Fruit fly (Drosophila melanogaster) whole organism, embryonic: ENCODE measurements around the gene rec.

Source experiments
- Atf3 ChIP-seq: fragments of 200-800 bp; sonication (Bioruptor generic); optimal IDR thresholded peaks from 3 replicates; lab custom pipeline; 2016; ENCODE audit warnings: missing biosample characterization, missing genetic modification characterization
- Awh ChIP-seq: fragments of 200-800 bp; sonication (Bioruptor generic); IDR thresholded peaks from 2 replicates; pipeline ENCODE4, ENCODE4 v1.3.6; 2022; ENCODE audit warnings: missing biosample characterization, missing genetic modification characterization
- CG10979 ChIP-seq: fragments of 200-800 bp; sonication (Bioruptor generic); optimal IDR thresholded peaks from 2 replicates; lab custom pipeline; 2018; ENCODE audit warnings: missing biosample characterization, mild to moderate bottlenecking, missing genetic modification characterization, moderate library complexity
- CG13624 ChIP-seq: fragments of 200-800 bp; sonication (Bioruptor generic); optimal IDR thresholded peaks from 2 replicates; lab custom pipeline; 2016; ENCODE audit warnings: missing biosample characterization, missing genetic modification characterization
- CG14710 ChIP-seq: fragments of 200-800 bp; sonication (Bioruptor generic); optimal IDR thresholded peaks from 3 replicates; lab custom pipeline; 2019; ENCODE audit warnings: missing biosample characterization, mild to moderate bottlenecking, missing genetic modification characterization, moderate library complexity
- CG15269 ChIP-seq: fragments of 200-800 bp; sonication (Bioruptor generic); optimal IDR thresholded peaks from 2 replicates; lab custom pipeline; 2018; ENCODE audit warnings: missing biosample characterization, mild to moderate bottlenecking, missing genetic modification characterization, moderate library complexity
- CG16863 ChIP-seq: fragments of 200-800 bp; sonication (Bioruptor generic); optimal IDR thresholded peaks from 3 replicates; lab custom pipeline; 2016; ENCODE audit warnings: missing biosample characterization, missing genetic modification characterization
- CG17385 ChIP-seq: fragments of 200-800 bp; sonication (Bioruptor generic); optimal IDR thresholded peaks from 3 replicates; lab custom pipeline; 2018; ENCODE audit warnings: missing biosample characterization, mild to moderate bottlenecking, missing genetic modification characterization
- CG1792 ChIP-seq: fragments of 200-800 bp; sonication (Bioruptor generic); optimal IDR thresholded peaks from 2 replicates; lab custom pipeline; 2016; ENCODE audit warnings: missing biosample characterization, missing genetic modification characterization
- CG18599 ChIP-seq: fragments of 200-800 bp; sonication (Bioruptor generic); optimal IDR thresholded peaks from 3 replicates; lab custom pipeline; 2017; ENCODE audit warnings: missing biosample characterization, missing genetic modification characterization, mild to moderate bottlenecking, moderate library complexity, missing genetic modification reagents
- CG18764 ChIP-seq: fragments of 200-800 bp; sonication (Bioruptor generic); optimal IDR thresholded peaks from 3 replicates; lab custom pipeline; 2016; ENCODE audit warnings: missing biosample characterization, missing genetic modification characterization
- CG2129 ChIP-seq: fragments of 200-800 bp; sonication (Bioruptor generic); IDR thresholded peaks from 2 replicates; pipeline ENCODE4 v1.3.6; 2022; ENCODE audit warnings: missing biosample characterization, missing genetic modification characterization; ENCODE audit not compliant: partially characterized antibody
- CG30431 ChIP-seq: fragments of 200-800 bp; sonication (Bioruptor generic); optimal IDR thresholded peaks from 2 replicates; lab custom pipeline; 2017; ENCODE audit warnings: missing biosample characterization, missing genetic modification characterization
- CG3726 ChIP-seq: fragments of 200-800 bp; sonication (Bioruptor generic); IDR thresholded peaks from 3 replicates; pipeline ENCODE4, ENCODE4 v1.3.6; 2022; ENCODE audit warnings: missing biosample characterization, missing genetic modification characterization
- CG3847 ChIP-seq: fragments of 200-800 bp; sonication (Bioruptor generic); IDR thresholded peaks from 2 replicates; pipeline ENCODE4 v1.3.6; 2022; ENCODE audit warnings: missing biosample characterization, missing genetic modification characterization
- CG6791 ChIP-seq: fragments of 200-800 bp; sonication (Bioruptor generic); IDR thresholded peaks from 3 replicates; pipeline ENCODE4 v1.3.6; 2022; ENCODE audit warnings: missing biosample characterization, missing genetic modification characterization; ENCODE audit not compliant: partially characterized antibody
- CG7839 ChIP-seq: fragments of 200-800 bp; sonication (Bioruptor generic); optimal IDR thresholded peaks from 3 replicates; lab custom pipeline; 2018; ENCODE audit warnings: missing biosample characterization, mild to moderate bottlenecking, missing genetic modification characterization, moderate library complexity
- CG8281 ChIP-seq: fragments of 200-800 bp; sonication (Bioruptor generic); optimal IDR thresholded peaks from 2 replicates; lab custom pipeline; 2018; ENCODE audit warnings: missing biosample characterization, mild to moderate bottlenecking, missing genetic modification characterization, moderate library complexity
- CG9437 ChIP-seq: fragments of 200-800 bp; sonication (Bioruptor generic); optimal IDR thresholded peaks from 2 replicates; lab custom pipeline; 2018; ENCODE audit warnings: missing biosample characterization, mild to moderate bottlenecking, missing genetic modification characterization
- CG9727 ChIP-seq: fragments of 200-800 bp; sonication (Bioruptor generic); optimal IDR thresholded peaks from 3 replicates; lab custom pipeline; 2017; ENCODE audit warnings: missing biosample characterization, mild to moderate bottlenecking, missing genetic modification characterization
- Ets65A ChIP-seq: fragments of 200-800 bp; sonication (Bioruptor generic); peaks from one replicate; lab custom pipeline; 2016; ENCODE audit warnings: missing biosample characterization, missing genetic modification characterization
- HHEX ChIP-seq: fragments of 200-800 bp; sonication (Bioruptor generic); optimal IDR thresholded peaks from 3 replicates; lab custom pipeline; 2017; ENCODE audit warnings: missing biosample characterization, mild to moderate bottlenecking, missing genetic modification characterization, missing genetic modification reagents
- HLH3B ChIP-seq: fragments of 200-800 bp; sonication (Bioruptor generic); IDR thresholded peaks from 2 replicates; pipeline ENCODE4 v1.3.6; 2022; ENCODE audit warnings: missing biosample characterization, missing genetic modification characterization
- Hand ChIP-seq: fragments of 200-800 bp; sonication (Bioruptor generic); optimal IDR thresholded peaks from 2 replicates; lab custom pipeline; 2017; ENCODE audit warnings: mild to moderate bottlenecking, missing biosample characterization, missing genetic modification reagents, missing genetic modification characterization
- Mrtf ChIP-seq: fragments of 200-800 bp; sonication (Bioruptor generic); IDR thresholded peaks from 3 replicates; pipeline ENCODE4 v1.3.6; 2022; ENCODE audit warnings: missing biosample characterization, missing genetic modification characterization
- Nf-YB ChIP-seq: fragments of 200-800 bp; sonication (Bioruptor generic); optimal IDR thresholded peaks from 3 replicates; lab custom pipeline; 2019; ENCODE audit warnings: missing biosample characterization, mild to moderate bottlenecking, missing genetic modification characterization, moderate library complexity
- Opbp ChIP-seq: fragments of 200-800 bp; sonication (Bioruptor generic); IDR thresholded peaks from 3 replicates; pipeline ENCODE4 v1.3.6; 2022; ENCODE audit warnings: missing biosample characterization, missing genetic modification characterization; ENCODE audit not compliant: partially characterized antibody
- Ravus ChIP-seq: fragments of 200-800 bp; sonication (Bioruptor generic); IDR thresholded peaks from 2 replicates; pipeline ENCODE4 v1.3.6; 2022; ENCODE audit warnings: missing biosample characterization, missing genetic modification characterization
- Side ChIP-seq: fragments of 200-800 bp; sonication (Bioruptor generic); optimal IDR thresholded peaks from 2 replicates; lab custom pipeline; 2016; ENCODE audit warnings: missing biosample characterization, missing genetic modification characterization
- Sox100B ChIP-seq: fragments of 200-800 bp; sonication (Bioruptor generic); optimal IDR thresholded peaks from 3 replicates; lab custom pipeline; 2018; ENCODE audit warnings: missing biosample characterization, mild to moderate bottlenecking, missing genetic modification characterization
- bbx ChIP-seq: fragments of 200-800 bp; sonication (Bioruptor generic); IDR thresholded peaks from 2 replicates; pipeline ENCODE4 v1.3.6; 2022; ENCODE audit warnings: missing biosample characterization, missing genetic modification characterization; ENCODE audit not compliant: partially characterized antibody
- chif ChIP-seq, 2 experiments: fragments of 200-800 bp; sonication (Bioruptor generic); optimal IDR thresholded peaks; 3 replicates each; lab custom pipeline; 2016; ENCODE audit warnings: missing biosample characterization in 2 of 2, missing genetic modification characterization in 2 of 2
- chn ChIP-seq: fragments of 200-800 bp; sonication (Bioruptor generic); optimal IDR thresholded peaks from 2 replicates; lab custom pipeline; 2016; ENCODE audit warnings: missing biosample characterization, missing genetic modification characterization
- ci ChIP-seq: fragments of 200-800 bp; sonication (Bioruptor generic); IDR thresholded peaks from 3 replicates; pipeline ENCODE4 v1.3.6; 2022; ENCODE audit warnings: missing biosample characterization, missing genetic modification characterization
- dan ChIP-seq: fragments of 200-800 bp; sonication (Bioruptor generic); IDR thresholded peaks from 2 replicates; pipeline ENCODE4 v1.3.6; 2022; ENCODE audit warnings: missing biosample characterization, missing genetic modification characterization
- dmrt99B ChIP-seq: fragments of 200-800 bp; sonication (Bioruptor generic); optimal IDR thresholded peaks from 2 replicates; lab custom pipeline; 2018; ENCODE audit warnings: missing biosample characterization, mild to moderate bottlenecking, missing genetic modification characterization, moderate library complexity
- emc ChIP-seq: fragments of 200-800 bp; sonication (Bioruptor generic); optimal IDR thresholded peaks from 2 replicates; lab custom pipeline; 2016; ENCODE audit warnings: missing biosample characterization, missing genetic modification characterization
- fd102C ChIP-seq: fragments of 200-800 bp; sonication (Bioruptor generic); optimal IDR thresholded peaks from 2 replicates; lab custom pipeline; 2018; ENCODE audit warnings: missing biosample characterization, mild to moderate bottlenecking, missing genetic modification characterization, moderate library complexity
- ham ChIP-seq: fragments of 200-800 bp; sonication (Bioruptor generic); IDR thresholded peaks from 2 replicates; pipeline ENCODE4 v1.3.6; 2022; ENCODE audit warnings: missing biosample characterization, missing genetic modification characterization
- her ChIP-seq: fragments of 200-800 bp; sonication (Bioruptor generic); optimal IDR thresholded peaks from 2 replicates; lab custom pipeline; 2016; ENCODE audit warnings: missing biosample characterization, missing genetic modification characterization
- ind ChIP-seq: fragments of 200-800 bp; sonication (Bioruptor generic); optimal IDR thresholded peaks from 3 replicates; lab custom pipeline; 2016; ENCODE audit warnings: missing biosample characterization, missing genetic modification characterization
- jigr1 ChIP-seq: fragments of 200-800 bp; sonication (Bioruptor generic); IDR thresholded peaks from 3 replicates; pipeline ENCODE4 v1.3.6; 2022; ENCODE audit warnings: missing biosample characterization, missing genetic modification characterization
- kah ChIP-seq: fragments of 200-800 bp; sonication (Bioruptor generic); optimal IDR thresholded peaks from 2 replicates; lab custom pipeline; 2018; ENCODE audit warnings: missing biosample characterization, mild to moderate bottlenecking, missing genetic modification characterization
- kay ChIP-seq: fragments of 200-800 bp; sonication (Bioruptor generic); optimal IDR thresholded peaks from 2 replicates; lab custom pipeline; 2016; ENCODE audit warnings: missing biosample characterization, missing genetic modification characterization
- kni ChIP-seq: fragments of 200-800 bp; sonication (Bioruptor generic); optimal IDR thresholded peaks from 3 replicates; lab custom pipeline; 2017; ENCODE audit warnings: mild to moderate bottlenecking, missing biosample characterization, missing genetic modification reagents, missing genetic modification characterization
- odd ChIP-seq: fragments of 200-800 bp; sonication (Bioruptor generic); optimal IDR thresholded peaks from 2 replicates; lab custom pipeline; 2017; ENCODE audit warnings: missing biosample characterization, mild to moderate bottlenecking, missing genetic modification characterization
- rib ChIP-seq: fragments of 200-800 bp; sonication (Bioruptor generic); IDR thresholded peaks from 2 replicates; pipeline ENCODE4 v1.3.6; 2022; ENCODE audit warnings: missing biosample characterization, missing genetic modification characterization
- tgo ChIP-seq: fragments of 200-800 bp; sonication (Bioruptor generic); IDR thresholded peaks from 3 replicates; pipeline ENCODE4 v1.3.6; 2022; ENCODE audit warnings: missing biosample characterization, missing genetic modification characterization
- tll ChIP-seq, 2 experiments: fragments of 200-800 bp in 1 of 2; fragments of >200 bp in 1 of 2; sonication (Bioruptor generic) in 1 of 2; optimal IDR thresholded peaks; 2 replicates each; lab custom pipeline; 2017 to 2019; ENCODE audit warnings: missing biosample characterization in 2 of 2, missing genetic modification characterization in 2 of 2, mild to moderate bottlenecking in 1 of 2, moderate library complexity in 1 of 2
- tup ChIP-seq: fragments of 200-800 bp; sonication (Bioruptor generic); optimal IDR thresholded peaks from 2 replicates; lab custom pipeline; 2016; ENCODE audit warnings: missing biosample characterization, mild to moderate bottlenecking, missing genetic modification characterization, moderate library complexity
- yki ChIP-seq: fragments of >200 bp; optimal IDR thresholded peaks from 3 replicates; lab custom pipeline; 2018

The rec gene

dm6 chr3R:15794258-15794727 is 38.1 kb downstream of the rec start (continued):
- TF ChIP-seq dan (GFP tag; lab: Robert Waterston, UW) (no peak), CG8281 (tag; lab: Kevin White, UChicago) (no peak), CG1792 (GFP tag; lab: Kevin White, UChicago) (peak; percentile 3), chif (GFP tag; optimal IDR thresholded peaks at IDR 0.05; lab: Kevin White, UChicago) (peak; percentile 12 to 21), tll (GFP tag; optimal IDR thresholded peaks at IDR 0.05; lab: Kevin White, UChicago) (no peak), Atf3 (GFP tag; lab: Kevin White, UChicago) (no peak), CG14710 (tag; lab: Kevin White, UChicago) (no peak), Sox100B (GFP tag; lab: Kevin White, UChicago) (no peak), kni (GFP tag; lab: Kevin White, UChicago) (peak; percentile 72), Hand (GFP tag; lab: Kevin White, UChicago) (no peak), ham (GFP tag; lab: Robert Waterston, UW) (no peak), CG13624 (peak; percentile 83), kah (GFP tag; lab: Kevin White, UChicago) (peak; percentile 37), Ets65A (GFP tag; lab: Kevin White, UChicago) (no peak), yki (lab: Kevin White, UChicago) (no peak), Mrtf (GFP tag; lab: Robert Waterston, UW) (no peak), tup (GFP tag; lab: Kevin White, UChicago) (no peak), fd102C (GFP tag; lab: Kevin White, UChicago) (no peak), CG15269 (tag; lab: Kevin White, UChicago) (peak; percentile 49), Side (GFP tag; lab: Kevin White, UChicago) (no peak), CG2129 (no peak), CG30431 (GFP tag; lab: Kevin White, UChicago) (no peak), ci (GFP tag; lab: Robert Waterston, UW) (peak; percentile 61; the same call in 2 of the 3 replicates), Opbp (GFP tag; lab: Robert Waterston, UW) (no peak; the same call in 2 of the 3 replicates), CG6791 (GFP tag; lab: Robert Waterston, UW) (no peak), bbx (GFP tag; lab: Robert Waterston, UW) (no peak), rib (0 out of 2 replicates have a peak, but pooled peaks have one; percentile 21), ind (GFP tag; lab: Kevin White, UChicago) (no peak), CG10979 (tag; lab: Kevin White, UChicago) (peak; percentile 7), CG9727 (peak; percentile 42), kay (GFP tag; lab: Kevin White, UChicago) (no peak), jigr1 (GFP tag; lab: Robert Waterston, UW) (no peak), dmrt99B (tag; lab: Kevin White, UChicago) (no peak), CG16863 (GFP tag; lab: Kevin White, UChicago) (peak; percentile 51), CG17385 (GFP tag; lab: Kevin White, UChicago) (peak; percentile 18)

dm6 chr3R:15793372-15793802 is 39.0 kb downstream of the rec start, which contains the start of gene nsl1:
Gene nsl1, plus strand, starts transcription at chr3R:15793782.
- TF ChIP-seq Ravus (GFP tag; lab: Robert Waterston, UW): no peak
- TF ChIP-seq Nf-YB (GFP tag; lab: Kevin White, UChicago): peak; percentile 28
- TF ChIP-seq CG3726 (GFP tag; lab: Robert Waterston, UW): no peak
- TF ChIP-seq HLH3B (GFP tag; lab: Robert Waterston, UW): no peak
- no peak for TF ChIP-seq CG18599 (GFP tag; lab: Kevin White, UChicago)
- TF ChIP-seq HHEX (GFP tag; lab: Kevin White, UChicago): no peak
- TF ChIP-seq chn (GFP tag; lab: Kevin White, UChicago): peak; percentile 77
- TF ChIP-seq CG9437: peak; percentile 64
- no peak for TF ChIP-seq tgo
- TF ChIP-seq emc: no peak
- TF ChIP-seq her (GFP tag; lab: Kevin White, UChicago): no peak
- TF ChIP-seq CG3847 (GFP tag; lab: Robert Waterston, UW): peak; percentile 62
- peak; percentile 21 for TF ChIP-seq CG7839
- TF ChIP-seq Awh (GFP tag; lab: Robert Waterston, UW): peak; percentile 24; the same call in 1 of the 2 replicates
- no peak for TF ChIP-seq CG17385 (GFP tag; lab: Kevin White, UChicago)
- TF ChIP-seq odd (GFP tag; lab: Kevin White, UChicago): no peak
- peak; percentile 23 for TF ChIP-seq CG18764 (GFP tag; lab: Kevin White, UChicago)
